Worm (Caenorhabditis elegans) whole organism, midembryonic: ENCODE data around the gene ten-1.

Source experiments
- flt-1 ChIP-seq: fragments of 200-800 bp; sonication (Bioruptor generic); IDR thresholded peaks from 2 replicates; pipeline ENCODE4 v1.3.6; 2022; ENCODE audit warnings: missing genetic modification characterization, missing compliant biosample characterization
- tab-1 ChIP-seq: fragments of 200-800 bp; sonication (Bioruptor generic); IDR thresholded peaks from 2 replicates; pipeline ENCODE4 v1.3.6; 2022; ENCODE audit warnings: missing genetic modification characterization, missing compliant biosample characterization
- ztf-23 ChIP-seq: fragments of 200-800 bp; sonication (Bioruptor generic); IDR thresholded peaks from 2 replicates; pipeline ENCODE4 v1.3.6; 2022; ENCODE audit warnings: missing genetic modification reagents, missing genetic modification characterization, missing compliant biosample characterization

ce11 chrIII:6863901-6864300 lies 43.2 kb downstream of the ten-1 start, which contains the start of gene sma-3:
- TF ChIP-seq ztf-23 (GFP tag; lab: Robert Waterston, UW) (no peak), flt-1 (no peak), tab-1 (no peak)
